Worm (Caenorhabditis elegans) whole organism, L1 larva: ENCODE data around the gene F08F3.8.

Experiments used
- aly-2 ChIP-seq: fragments of 150-350 bp; optimal IDR thresholded peaks from 2 replicates; lab custom pipeline; 2014; ENCODE audit warnings: missing biosample characterization, missing genetic modification characterization
- ama-1 ChIP-seq: fragments of 150-350 bp; optimal IDR thresholded peaks from 2 replicates; lab custom pipeline; 2014
- efl-1 ChIP-seq, 4 experiments: fragments of 150-350 bp; optimal IDR thresholded peaks in 3 of 4; peaks in 1 of 4; 1 replicate in 1 of 4; 2 replicates in 3 of 4; lab custom pipeline; 2014; ENCODE audit warnings: missing biosample characterization in 2 of 4, missing genetic modification characterization in 2 of 4, missing genetic modification reagents in 2 of 4
- egl-27 ChIP-seq, 2 experiments: fragments of 150-350 bp in 1 of 2; sonication (generic microtip); optimal IDR thresholded peaks; 3 replicates each; lab custom pipeline; 2017 to 2018; ENCODE audit warnings: missing biosample characterization in 2 of 2, missing genetic modification characterization in 2 of 2, missing genetic modification reagents in 2 of 2
- fos-1 ChIP-seq: fragments of 150-350 bp; optimal IDR thresholded peaks from 2 replicates; lab custom pipeline; 2014; ENCODE audit warnings: missing biosample characterization, missing genetic modification characterization
- grh-1 ChIP-seq: fragments of 200-800 bp; sonication (Bioruptor generic); IDR thresholded peaks from 2 replicates; pipeline ENCODE4 v1.3.6; 2022; ENCODE audit warnings: missing genetic modification reagents, missing genetic modification characterization, missing compliant biosample characterization
- lin-15B ChIP-seq: fragments of 150-350 bp; sonication (generic microtip); optimal IDR thresholded peaks from 3 replicates; lab custom pipeline; 2014; ENCODE audit warnings: missing biosample characterization, missing genetic modification characterization
- nhr-237 ChIP-seq: fragments of 150-350 bp; optimal IDR thresholded peaks from 2 replicates; lab custom pipeline; 2014; ENCODE audit warnings: missing biosample characterization, missing genetic modification characterization
- snpc-4 ChIP-seq: fragments of 150-350 bp; optimal IDR thresholded peaks from 2 replicates; lab custom pipeline; 2014; ENCODE audit warnings: missing biosample characterization, missing genetic modification characterization
- unc-62 ChIP-seq: fragments of 150-350 bp; optimal IDR thresholded peaks from 2 replicates; lab custom pipeline; 2014; ENCODE audit warnings: missing biosample characterization, missing genetic modification reagents, missing genetic modification characterization
- zag-1 ChIP-seq: fragments of 150-350 bp; optimal IDR thresholded peaks from 2 replicates; lab custom pipeline; 2014; ENCODE audit warnings: missing biosample characterization, missing genetic modification characterization
- ztf-11 ChIP-seq, 2 experiments: sonication (generic microtip); optimal IDR thresholded peaks; 2 replicates each; lab custom pipeline; 2016 to 2017; ENCODE audit warnings: missing genetic modification characterization in 2 of 2, missing biosample characterization in 1 of 2, missing compliant biosample characterization in 1 of 2
- ztf-4 ChIP-seq: fragments of 150-350 bp; optimal IDR thresholded peaks from 2 replicates; lab custom pipeline; 2014; ENCODE audit warnings: missing biosample characterization, missing genetic modification characterization

ce11 chrV:5405053-5405452 is 27.3 kb downstream of the F08F3.8 start, which contains the start of gene dmsr-7:
- TF ChIP-seq fos-1 (tag; lab: Kevin White, UChicago), result no peak
- TF ChIP-seq ama-1, result no peak
- no peak for TF ChIP-seq grh-1
- no peak for TF ChIP-seq lin-15B (tag; lab: Kevin White, UChicago)
- TF ChIP-seq zag-1, result no peak
- TF ChIP-seq aly-2 (tag; lab: Kevin White, UChicago), result no peak
- TF ChIP-seq snpc-4, result no peak
- no peak for TF ChIP-seq ztf-11 (tag; optimal IDR thresholded peaks at IDR 0.05; lab: Kevin White, UChicago)
- no peak for TF ChIP-seq ztf-4 (tag; lab: Kevin White, UChicago)
- no peak for TF ChIP-seq nhr-237
- no peak for TF ChIP-seq unc-62 (GFP tag; lab: Kevin White, UChicago)
- no peak for TF ChIP-seq efl-1 (optimal IDR thresholded peaks at IDR 0.05; lab: Kevin White, UChicago)
- no peak for TF ChIP-seq efl-1 (GFP tag; optimal IDR thresholded peaks at IDR 0.05 in 1 of 2; lab: Kevin White, UChicago)
- TF ChIP-seq egl-27 (tag; optimal IDR thresholded peaks at IDR 0.05; lab: Kevin White, UChicago), result no peak
